Fruit fly (Drosophila melanogaster) whole organism, prepupa: ENCODE measurements around the gene CG7730.

Source experiments
- Blimp-1 ChIP-seq: fragments of 200-800 bp; sonication (Bioruptor generic); optimal IDR thresholded peaks from 3 replicates; lab custom pipeline; 2017; ENCODE audit warnings: missing biosample characterization, missing genetic modification characterization, mild to moderate bottlenecking, moderate library complexity, missing genetic modification reagents
- CG10631 ChIP-seq: fragments of 200-800 bp; sonication (Bioruptor generic); optimal IDR thresholded peaks from 2 replicates; lab custom pipeline; 2016; ENCODE audit warnings: missing biosample characterization, missing genetic modification characterization
- CG11294 ChIP-seq: fragments of 200-800 bp; sonication (Bioruptor generic); IDR thresholded peaks from 2 replicates; pipeline ENCODE4 v1.3.6; 2022; ENCODE audit warnings: missing biosample characterization, missing genetic modification characterization
- CG11762 ChIP-seq: fragments of 200-800 bp; sonication (Bioruptor generic); optimal IDR thresholded peaks from 3 replicates; lab custom pipeline; 2016; ENCODE audit warnings: missing biosample characterization, missing genetic modification characterization; ENCODE audit not compliant: insufficient read depth
- CG11902 ChIP-seq: fragments of 200-800 bp; sonication (Bioruptor generic); optimal IDR thresholded peaks from 3 replicates; lab custom pipeline; 2016; ENCODE audit warnings: missing biosample characterization, missing genetic modification characterization
- CG15336 ChIP-seq: fragments of 200-800 bp; sonication (Bioruptor generic); IDR thresholded peaks from 2 replicates; pipeline ENCODE4 v1.3.6; 2022; ENCODE audit warnings: missing biosample characterization, missing genetic modification characterization
- CG1621 ChIP-seq: fragments of 200-800 bp; sonication (Bioruptor generic); optimal IDR thresholded peaks from 3 replicates; lab custom pipeline; 2018; ENCODE audit warnings: missing biosample characterization, mild to moderate bottlenecking, missing genetic modification characterization
- CG16779 ChIP-seq: fragments of 200-800 bp; sonication (Bioruptor generic); optimal IDR thresholded peaks from 3 replicates; lab custom pipeline; 2017; ENCODE audit warnings: missing biosample characterization, mild to moderate bottlenecking, missing genetic modification characterization
- CG3032 ChIP-seq: fragments of 200-800 bp; optimal IDR thresholded peaks from 2 replicates; lab custom pipeline; 2019; ENCODE audit warnings: missing biosample characterization, mild to moderate bottlenecking, missing genetic modification characterization, moderate library complexity
- CG32006 ChIP-seq: fragments of 200-800 bp; sonication (Bioruptor generic); optimal IDR thresholded peaks from 3 replicates; lab custom pipeline; 2017; ENCODE audit warnings: missing biosample characterization, mild to moderate bottlenecking, missing genetic modification characterization
- CG34406 ChIP-seq: fragments of 200-800 bp; sonication (Bioruptor generic); optimal IDR thresholded peaks from 3 replicates; lab custom pipeline; 2016; ENCODE audit warnings: missing biosample characterization, missing genetic modification characterization
- CG3919 ChIP-seq: fragments of 200-800 bp; sonication (Bioruptor generic); optimal IDR thresholded peaks from 3 replicates; lab custom pipeline; 2016; ENCODE audit warnings: missing biosample characterization, missing genetic modification characterization
- CG4318 ChIP-seq: fragments of 200-800 bp; sonication (Bioruptor generic); optimal IDR thresholded peaks from 3 replicates; lab custom pipeline; 2017; ENCODE audit warnings: missing biosample characterization, mild to moderate bottlenecking, missing genetic modification characterization
- CG6163 ChIP-seq: fragments of 200-800 bp; sonication (Bioruptor generic); IDR thresholded peaks from 3 replicates; pipeline ENCODE4 v1.3.6; 2022; ENCODE audit warnings: missing biosample characterization, missing genetic modification characterization
- CG6276 ChIP-seq: fragments of 200-800 bp; sonication (Bioruptor generic); optimal IDR thresholded peaks from 2 replicates; lab custom pipeline; 2017; ENCODE audit warnings: missing biosample characterization, mild to moderate bottlenecking, missing genetic modification characterization
- CG6792 ChIP-seq: fragments of 200-800 bp; sonication (Bioruptor generic); optimal IDR thresholded peaks from 3 replicates; lab custom pipeline; 2016; ENCODE audit warnings: missing biosample characterization, missing genetic modification characterization
- CG6808 ChIP-seq: fragments of 200-800 bp; sonication (Bioruptor generic); optimal IDR thresholded peaks from 3 replicates; lab custom pipeline; 2017; ENCODE audit warnings: missing biosample characterization, missing genetic modification characterization, mild to moderate bottlenecking, moderate library complexity, missing genetic modification reagents
- CG6854 ChIP-seq: fragments of 200-800 bp; sonication (Bioruptor generic); optimal IDR thresholded peaks from 2 replicates; lab custom pipeline; 2017; ENCODE audit warnings: missing biosample characterization, mild to moderate bottlenecking, missing genetic modification characterization
- CG7368 ChIP-seq: fragments of 200-800 bp; sonication (Bioruptor generic); optimal IDR thresholded peaks from 3 replicates; lab custom pipeline; 2016; ENCODE audit warnings: missing biosample characterization, missing genetic modification characterization
- CG8632 ChIP-seq: fragments of 200-800 bp; sonication (Bioruptor generic); optimal IDR thresholded peaks from 3 replicates; lab custom pipeline; 2016; ENCODE audit warnings: missing biosample characterization, missing genetic modification characterization
- CG9139 ChIP-seq: fragments of 200-800 bp; sonication (Bioruptor generic); optimal IDR thresholded peaks from 3 replicates; lab custom pipeline; 2017; ENCODE audit warnings: missing biosample characterization, mild to moderate bottlenecking, missing genetic modification characterization
- Eip75B ChIP-seq: fragments of 200-800 bp; sonication (Bioruptor generic); optimal IDR thresholded peaks from 3 replicates; lab custom pipeline; 2016; ENCODE audit warnings: missing biosample characterization, missing genetic modification characterization
- Eip78C ChIP-seq: fragments of 200-800 bp; sonication (Bioruptor generic); peaks from one replicate; lab custom pipeline; 2016; ENCODE audit warnings: missing biosample characterization, missing genetic modification characterization
- Eip93F ChIP-seq: fragments of 200-800 bp; sonication (Bioruptor generic); optimal IDR thresholded peaks from 2 replicates; lab custom pipeline; 2016; ENCODE audit warnings: missing biosample characterization, mild to moderate bottlenecking, missing genetic modification characterization
- Ets96B ChIP-seq: fragments of 200-800 bp; optimal IDR thresholded peaks from 2 replicates; lab custom pipeline; 2019; ENCODE audit warnings: missing biosample characterization, mild to moderate bottlenecking, missing genetic modification characterization, moderate library complexity
- Gug ChIP-seq: fragments of 200-800 bp; sonication (Bioruptor generic); IDR thresholded peaks from 2 replicates; pipeline ENCODE4 v1.3.6; 2022; ENCODE audit warnings: missing biosample characterization, missing genetic modification characterization
- Hr4 ChIP-seq: fragments of 200-800 bp; sonication (Bioruptor generic); optimal IDR thresholded peaks from 3 replicates; lab custom pipeline; 2016; ENCODE audit warnings: missing biosample characterization, missing genetic modification characterization
- Met ChIP-seq: fragments of 200-800 bp; sonication (Bioruptor generic); optimal IDR thresholded peaks from 3 replicates; lab custom pipeline; 2016; ENCODE audit warnings: missing biosample characterization, missing genetic modification characterization
- OdsH ChIP-seq: fragments of 200-800 bp; sonication (Bioruptor generic); optimal IDR thresholded peaks from 3 replicates; lab custom pipeline; 2016; ENCODE audit warnings: missing biosample characterization, missing genetic modification characterization
- Smox ChIP-seq: fragments of 200-800 bp; sonication (Bioruptor generic); optimal IDR thresholded peaks from 3 replicates; lab custom pipeline; 2016; ENCODE audit warnings: missing biosample characterization, missing genetic modification characterization
- Sox102F ChIP-seq: fragments of 200-800 bp; sonication (Bioruptor generic); optimal IDR thresholded peaks from 2 replicates; lab custom pipeline; 2016; ENCODE audit warnings: missing biosample characterization, mild to moderate bottlenecking, missing genetic modification characterization
- Sox14 ChIP-seq: fragments of 200-800 bp; sonication (Bioruptor generic); optimal IDR thresholded peaks from 3 replicates; lab custom pipeline; 2016; ENCODE audit warnings: missing biosample characterization, missing genetic modification characterization
- Sox15 ChIP-seq: fragments of 200-800 bp; sonication (Bioruptor generic); optimal IDR thresholded peaks from 3 replicates; lab custom pipeline; 2016; ENCODE audit warnings: missing biosample characterization, missing genetic modification characterization
- achi ChIP-seq: fragments of 200-800 bp; sonication (Bioruptor generic); optimal IDR thresholded peaks from 3 replicates; lab custom pipeline; 2016; ENCODE audit warnings: missing biosample characterization, missing genetic modification characterization
- cyc ChIP-seq: fragments of 200-800 bp; sonication (Bioruptor generic); optimal IDR thresholded peaks from 3 replicates; lab custom pipeline; 2016; ENCODE audit warnings: missing biosample characterization, missing genetic modification characterization
- dac ChIP-seq: fragments of 200-800 bp; sonication (Bioruptor generic); optimal IDR thresholded peaks from 2 replicates; lab custom pipeline; 2017; ENCODE audit warnings: missing biosample characterization, mild to moderate bottlenecking, missing genetic modification characterization
- dsx ChIP-seq: fragments of 200-800 bp; optimal IDR thresholded peaks from 3 replicates; lab custom pipeline; 2019; ENCODE audit warnings: missing biosample characterization, mild to moderate bottlenecking, missing genetic modification characterization, moderate library complexity; ENCODE audit not compliant: poor library complexity, severe bottlenecking
- eg ChIP-seq: fragments of 200-800 bp; sonication (Bioruptor generic); IDR thresholded peaks from 3 replicates; pipeline ENCODE4 v1.3.6; 2022; ENCODE audit warnings: missing biosample characterization, missing genetic modification characterization
- esn ChIP-seq: fragments of 200-800 bp; sonication (Bioruptor generic); optimal IDR thresholded peaks from 2 replicates; lab custom pipeline; 2016; ENCODE audit warnings: missing biosample characterization, mild to moderate bottlenecking, missing genetic modification characterization, moderate library complexity
- fd59A ChIP-seq: fragments of 200-800 bp; sonication (Bioruptor generic); optimal IDR thresholded peaks from 2 replicates; lab custom pipeline; 2017; ENCODE audit warnings: missing biosample characterization, mild to moderate bottlenecking, missing genetic modification characterization, missing genetic modification reagents
- fd85E ChIP-seq: fragments of 200-800 bp; sonication (Bioruptor generic); optimal IDR thresholded peaks from 3 replicates; lab custom pipeline; 2016; ENCODE audit warnings: missing biosample characterization, missing genetic modification characterization
- fkh ChIP-seq: fragments of 200-800 bp; sonication (Bioruptor generic); optimal IDR thresholded peaks from 3 replicates; lab custom pipeline; 2017; ENCODE audit warnings: missing biosample characterization, mild to moderate bottlenecking, missing genetic modification characterization, moderate library complexity
- lz ChIP-seq: fragments of 200-800 bp; sonication (Bioruptor generic); optimal IDR thresholded peaks from 3 replicates; lab custom pipeline; 2016; ENCODE audit warnings: missing biosample characterization, missing genetic modification characterization
- pdm3 ChIP-seq: fragments of 200-800 bp; sonication (Bioruptor generic); optimal IDR thresholded peaks from 3 replicates; lab custom pipeline; 2016; ENCODE audit warnings: missing biosample characterization, missing genetic modification characterization
- spab ChIP-seq: fragments of 200-800 bp; sonication (Bioruptor generic); optimal IDR thresholded peaks from 2 replicates; lab custom pipeline; 2017; ENCODE audit warnings: missing biosample characterization, mild to moderate bottlenecking, missing genetic modification characterization, missing genetic modification reagents
- ss ChIP-seq, 2 experiments: fragments of 200-800 bp; sonication (Bioruptor generic); optimal IDR thresholded peaks; 2 replicates in 1 of 2; 3 replicates in 1 of 2; lab custom pipeline; 2017 to 2018; ENCODE audit warnings: mild to moderate bottlenecking in 2 of 2, missing biosample characterization in 2 of 2, missing genetic modification characterization in 2 of 2, moderate library complexity in 1 of 2
- topi ChIP-seq: fragments of 200-800 bp; sonication (Bioruptor generic); optimal IDR thresholded peaks from 3 replicates; lab custom pipeline; 2016; ENCODE audit warnings: missing biosample characterization, missing genetic modification characterization

The CG7730 gene

DNA sequence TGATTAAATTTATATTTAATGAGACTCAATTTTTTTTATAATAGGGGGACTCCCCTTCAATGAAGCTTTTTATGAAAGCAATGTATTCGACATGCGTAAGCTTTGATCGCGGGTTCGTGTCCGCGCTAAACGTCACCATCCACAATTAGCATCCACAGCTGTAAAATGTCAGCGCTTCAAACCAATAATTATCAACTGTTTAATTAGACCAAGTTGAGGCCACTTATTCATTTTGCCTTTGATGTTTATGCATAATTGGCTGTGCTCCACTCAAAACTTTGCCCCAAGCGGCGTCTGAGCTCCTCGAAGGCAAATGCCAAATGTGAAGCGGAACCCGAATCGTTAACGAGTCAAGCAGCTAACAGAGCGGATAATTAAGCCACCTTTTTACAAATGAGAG is 41.7 kb upstream of the CG7730 start:
- TF ChIP-seq CG10631 (no peak), Blimp-1 (GFP tag; lab: Kevin White, UChicago) (peak; percentile 96), fkh (GFP tag; lab: Kevin White, UChicago) (peak; percentile 40)

DNA sequence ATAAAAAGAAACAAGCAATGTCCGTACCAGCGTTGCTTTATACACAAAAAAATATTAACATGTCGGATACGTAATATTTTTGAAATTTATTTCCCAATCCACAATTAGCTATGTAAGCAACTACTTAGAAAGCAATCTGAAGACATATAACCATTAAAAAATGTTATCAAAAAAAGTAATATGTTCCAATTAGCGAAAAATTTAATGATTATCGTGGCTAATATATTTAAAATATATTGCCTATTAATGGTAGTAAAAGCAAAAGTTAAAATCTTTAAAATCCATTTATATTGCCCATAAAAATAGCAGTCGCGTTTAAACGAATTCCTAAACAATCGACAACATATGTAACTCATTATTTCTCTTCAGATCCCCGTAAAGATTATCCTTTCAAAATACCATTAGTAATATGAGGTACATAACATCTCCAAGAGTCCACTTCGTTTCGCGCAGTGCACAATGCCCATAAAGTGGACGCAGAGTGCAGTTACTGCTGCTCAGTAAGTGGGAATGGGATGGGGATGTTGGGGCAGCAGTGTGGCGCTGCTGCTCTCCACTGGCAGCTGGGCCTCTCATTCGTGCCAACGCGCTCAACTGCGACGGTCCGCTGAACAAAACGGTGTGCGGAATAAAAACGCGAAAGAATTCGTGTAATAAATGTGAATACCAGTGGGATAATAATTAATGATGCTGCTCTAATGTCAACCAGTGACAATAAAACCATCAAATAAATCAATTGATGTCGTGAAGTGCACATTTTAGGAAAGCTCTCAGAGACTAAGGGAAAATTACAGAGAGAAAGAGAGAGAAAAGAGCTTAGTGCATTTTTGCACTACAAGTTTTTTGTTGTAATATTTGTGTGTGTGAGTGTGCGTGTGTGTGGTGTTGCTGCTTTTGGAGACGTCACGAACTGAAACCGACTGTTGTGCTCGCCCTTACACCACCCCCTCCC is 41.0 kb upstream of the CG7730 start:
- TF ChIP-seq CG32006 (GFP tag; lab: Kevin White, UChicago) (peak; percentile 93), CG3032 (tag; lab: Kevin White, UChicago) (peak; percentile 70), Met (GFP tag; lab: Kevin White, UChicago) (peak; percentile 81), pdm3 (GFP tag; lab: Kevin White, UChicago) (peak; percentile 77), fd59A (GFP tag; lab: Kevin White, UChicago) (peak; percentile 75), Eip75B (peak; percentile 84), CG34406 (GFP tag; lab: Kevin White, UChicago) (peak; percentile 77), Sox102F (peak; percentile 59), Ets96B (tag; lab: Kevin White, UChicago) (peak; percentile 66), ss (GFP tag; optimal IDR thresholded peaks at IDR 0.05; lab: Kevin White, UChicago) (peak; percentile 63 to 71), Eip93F (GFP tag; lab: Kevin White, UChicago) (peak; percentile 23), CG6792 (peak; percentile 59), eg (GFP tag; lab: Robert Waterston, UW) (peak; percentile 84), esn (GFP tag; lab: Kevin White, UChicago) (peak; percentile 88), CG6163 (peak; percentile 80), CG11902 (GFP tag; lab: Kevin White, UChicago) (peak; percentile 57), CG7368 (GFP tag; lab: Kevin White, UChicago) (peak; percentile 62), achi (GFP tag; lab: Kevin White, UChicago) (peak; percentile 78), Gug (GFP tag; lab: Robert Waterston, UW) (peak; percentile 68), CG11294 (GFP tag; lab: Robert Waterston, UW) (peak; percentile 75), CG4318 (GFP tag; lab: Kevin White, UChicago) (peak; percentile 86), Hr4 (GFP tag; lab: Kevin White, UChicago) (peak; percentile 84), CG3919 (GFP tag; lab: Kevin White, UChicago) (peak; percentile 83), CG6808 (GFP tag; lab: Kevin White, UChicago) (peak; percentile 86), CG1621 (tag; lab: Kevin White, UChicago) (peak; percentile 38), fd85E (GFP tag; lab: Kevin White, UChicago) (no peak), Smox (GFP tag; lab: Kevin White, UChicago) (peak; percentile 81), Blimp-1 (GFP tag; lab: Kevin White, UChicago) (peak; percentile 61), CG10631 (peak; percentile 83), CG8632 (GFP tag; lab: Kevin White, UChicago) (peak; percentile 66), Sox15 (GFP tag; lab: Kevin White, UChicago) (peak; percentile 70), Eip78C (GFP tag; lab: Kevin White, UChicago) (peak; percentile 97), Sox14 (GFP tag; lab: Kevin White, UChicago) (peak; percentile 80), dac (GFP tag; lab: Kevin White, UChicago) (peak; percentile 58), CG6854 (peak; percentile 41), topi (GFP tag; lab: Kevin White, UChicago) (peak; percentile 84), spab (GFP tag; lab: Kevin White, UChicago) (peak; percentile 83), CG11762 (GFP tag; lab: Kevin White, UChicago) (peak; percentile 57), lz (GFP tag; lab: Kevin White, UChicago) (peak; percentile 83), CG9139 (GFP tag; lab: Kevin White, UChicago) (peak; percentile 46), CG16779 (tag; lab: Kevin White, UChicago) (peak; percentile 31), OdsH (GFP tag; lab: Kevin White, UChicago) (peak; percentile 82), CG6276 (peak; percentile 87), cyc (GFP tag; lab: Kevin White, UChicago) (peak; percentile 64), CG15336 (GFP tag; lab: Robert Waterston, UW) (peak; percentile 60), dsx (GFP tag; lab: Kevin White, UChicago) (peak; percentile 52)
